Worm (Caenorhabditis elegans): ENCODE measurements around the gene nspb-1.
A peak's percentile ranks its signal among the peaks of the same experiment; 100 is the strongest.

nspb-1 gene

DNA sequence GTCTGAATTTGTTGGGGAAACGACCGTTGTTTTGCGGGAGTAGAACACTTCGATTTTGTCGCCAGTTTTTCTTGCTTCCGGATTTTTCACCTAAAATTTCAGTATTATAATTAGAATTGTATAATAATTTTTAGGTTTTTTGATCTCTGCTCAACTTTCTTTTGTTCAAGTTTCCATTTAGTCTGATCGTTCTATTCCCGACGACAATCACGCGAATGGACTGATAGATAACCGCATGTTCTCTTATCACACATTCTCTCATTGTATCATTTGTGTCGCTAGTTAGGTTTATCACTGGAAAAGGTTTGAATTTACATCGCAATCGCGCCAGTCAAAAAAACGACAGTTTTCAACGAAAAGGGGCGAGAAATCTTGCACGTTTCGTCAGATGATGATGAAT, 36.0 kb downstream of the nspb-1 start:
- TF ChIP-seq bed-3 (GFP tag; optimal IDR thresholded peaks at IDR 0.05) = no peak
- TF ChIP-seq unc-62 (GFP tag; optimal IDR thresholded peaks at IDR 0.05) = no peak
- no peak for TF ChIP-seq nhr-28 (tag; optimal IDR thresholded peaks at IDR 0.05)
- no peak for TF ChIP-seq ceh-83 (GFP tag; optimal IDR thresholded peaks at IDR 0.05)

DNA sequence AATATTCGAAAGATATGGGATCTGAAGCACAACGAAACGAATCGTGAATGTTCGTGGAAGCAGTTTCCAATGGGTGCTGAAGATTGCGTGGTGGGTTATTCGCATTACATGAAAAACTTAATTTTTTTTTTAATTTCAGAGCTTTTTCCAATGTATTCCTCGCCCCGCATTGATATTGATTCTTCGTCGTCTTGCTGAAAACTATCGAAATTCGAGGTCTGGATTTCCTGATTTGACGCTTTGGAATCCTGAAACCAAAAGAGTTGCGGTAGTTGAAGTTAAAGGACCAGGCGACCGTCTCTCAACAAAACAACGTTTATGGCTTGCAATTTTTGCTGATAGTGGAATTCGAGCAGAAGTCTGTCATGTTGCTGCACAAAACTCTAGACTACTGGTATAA, 38.9 kb downstream of the nspb-1 start:
- TF ChIP-seq mab-5 (tag; optimal IDR thresholded peaks at IDR 0.05) (no peak), ham-2 (GFP tag; optimal IDR thresholded peaks at IDR 0.05) (no peak), nhr-237 (tag; optimal IDR thresholded peaks at IDR 0.05) (no peak), ceh-43 (GFP tag; optimal IDR thresholded peaks at IDR 0.05) (no peak), nhr-76 (tag; optimal IDR thresholded peaks at IDR 0.05) (no peak), snpc-4 (tag; optimal IDR thresholded peaks at IDR 0.05) (no peak), ceh-39 (tag; optimal IDR thresholded peaks at IDR 0.05) (no peak), zip-8 (tag; optimal IDR thresholded peaks at IDR 0.05) (no peak), nhr-2 (tag; optimal IDR thresholded peaks at IDR 0.05) (no peak), ceh-83 (GFP tag; optimal IDR thresholded peaks at IDR 0.05) (no peak), mls-2 (tag; optimal IDR thresholded peaks at IDR 0.05) (no peak), elt-1 (tag; optimal IDR thresholded peaks at IDR 0.05; ENCODE audit: borderline replicate concordance, insufficient read depth) (no peak), unc-120 (tag; optimal IDR thresholded peaks at IDR 0.05; ENCODE audit: poor library complexity, severe bottlenecking) (no peak), ztf-11 (tag; optimal IDR thresholded peaks at IDR 0.05) (no peak), bed-3 (GFP tag; optimal IDR thresholded peaks at IDR 0.05) (no peak), sptf-1 (tag; optimal IDR thresholded peaks at IDR 0.05) (no peak), cnd-1 (tag; optimal IDR thresholded peaks at IDR 0.05) (no peak), nhr-28 (tag; optimal IDR thresholded peaks at IDR 0.05) (no peak)

DNA sequence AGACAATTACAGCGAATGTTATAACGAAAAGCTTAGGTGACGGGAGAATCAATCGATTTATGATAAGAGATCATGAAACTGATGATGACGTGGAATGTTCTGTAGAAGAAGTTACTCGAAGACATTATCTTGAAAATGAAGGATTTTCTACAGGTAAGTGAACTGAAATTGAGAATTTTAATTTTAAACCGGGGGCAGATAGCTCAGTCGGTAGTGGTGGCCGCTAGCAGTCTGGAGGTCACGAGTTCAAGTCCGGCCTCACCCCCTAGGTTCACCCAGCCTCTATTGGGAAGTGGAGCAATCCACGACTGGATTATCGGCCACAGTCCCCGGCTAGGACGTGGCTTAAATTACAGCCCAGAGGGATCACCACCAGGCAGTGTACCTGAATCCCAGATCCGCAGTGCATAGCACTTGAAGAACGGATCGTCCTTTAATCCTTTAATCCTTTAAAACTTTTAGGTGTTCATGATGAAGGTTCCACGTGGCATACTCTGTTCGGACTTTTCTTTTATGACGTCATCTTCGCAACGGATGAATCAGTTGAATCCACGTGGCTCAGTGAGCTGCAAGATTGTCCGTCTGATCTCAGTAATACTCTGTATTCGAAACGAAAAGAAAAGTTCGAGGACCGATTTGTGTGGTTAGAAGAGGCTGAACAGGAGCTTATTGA, 39.4 kb downstream of the nspb-1 start:
- peak; percentile 83 for TF ChIP-seq zip-8 (tag; optimal IDR thresholded peaks at IDR 0.05)

DNA sequence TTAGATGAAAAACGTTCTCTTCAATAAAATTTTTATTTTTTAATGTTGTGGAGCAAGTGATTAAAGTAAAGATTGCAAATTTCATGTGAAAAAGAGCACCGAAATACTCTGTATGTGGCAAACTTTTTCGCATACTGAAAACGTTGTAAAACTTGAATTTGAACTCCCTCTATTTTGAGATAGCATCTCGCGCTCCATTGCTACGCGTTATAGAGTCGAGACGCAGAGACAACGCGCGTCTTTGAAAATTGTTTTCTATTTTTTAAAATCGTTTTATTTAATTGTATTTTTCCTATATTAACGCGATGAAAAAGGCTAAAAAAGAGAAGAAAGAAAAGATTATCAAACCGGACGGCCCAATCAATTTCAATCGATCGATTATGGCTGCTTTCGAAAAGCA, 42.3 kb downstream of the nspb-1 start, which contains the start of gene fan-1:
TSS of gene fan-1 (plus strand) at position 78 of the 400 bp plus-strand sequence.
- TF ChIP-seq elt-1 (tag; optimal IDR thresholded peaks at IDR 0.05; ENCODE audit: borderline replicate concordance, insufficient read depth) (peak; percentile 14), nhr-237 (tag; optimal IDR thresholded peaks at IDR 0.05) (peak; percentile 28), ceh-43 (GFP tag; optimal IDR thresholded peaks at IDR 0.05) (no peak), pha-4 (tag; optimal IDR thresholded peaks at IDR 0.05) (peak; percentile 9), ces-1 (GFP tag; optimal IDR thresholded peaks at IDR 0.05) (peak; percentile 50), nhr-2 (tag; optimal IDR thresholded peaks at IDR 0.05) (no peak), mep-1 (tag; optimal IDR thresholded peaks at IDR 0.05) (peak; percentile 36), unc-39 (tag; optimal IDR thresholded peaks at IDR 0.05) (no peak)

ce11 chrIV:6547397-6547796, 43.5 kb downstream of the nspb-1 start:
- no peak for TF ChIP-seq zip-8 (tag; optimal IDR thresholded peaks at IDR 0.05)
- peak; percentile 74 for TF ChIP-seq ces-1 (GFP tag; optimal IDR thresholded peaks at IDR 0.05)

DNA sequence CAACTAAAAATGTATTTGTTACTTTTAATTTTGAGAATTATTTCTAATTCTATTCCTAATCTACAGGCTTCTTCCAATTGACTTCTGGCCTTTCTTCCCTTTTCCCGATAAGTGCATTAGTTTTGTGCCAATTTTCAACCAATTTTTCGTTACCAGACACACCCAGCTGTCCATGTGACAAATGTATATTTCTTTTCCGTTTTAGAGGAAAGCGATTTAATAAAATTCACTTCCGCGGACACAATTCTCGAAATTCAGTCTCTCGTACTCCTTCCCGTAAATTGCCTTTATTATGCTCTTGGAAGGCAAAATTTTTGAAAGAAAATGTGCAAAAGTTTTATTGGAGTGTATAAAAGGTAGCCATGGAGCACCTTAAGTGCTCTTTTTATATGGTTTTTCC, 47.9 kb downstream of the nspb-1 start:
- TF ChIP-seq ces-1 (GFP tag; optimal IDR thresholded peaks at IDR 0.05) = peak; percentile 92
- no peak for TF ChIP-seq sem-2 (GFP tag; optimal IDR thresholded peaks at IDR 0.05)
- TF ChIP-seq ceh-83 (GFP tag; optimal IDR thresholded peaks at IDR 0.05) = no peak
- TF ChIP-seq bed-3 (GFP tag; optimal IDR thresholded peaks at IDR 0.05) = no peak

ce11 chrIV:6541435-6541834, 49.5 kb downstream of the nspb-1 start, which contains the start of gene C01G5.25:
Gene C01G5.25 (plus strand): TSS chrIV:6541684.
- no peak for TF ChIP-seq zip-8 (tag; optimal IDR thresholded peaks at IDR 0.05)
- TF ChIP-seq pha-4 (tag; optimal IDR thresholded peaks at IDR 0.05) = no peak
- TF ChIP-seq bed-3 (GFP tag; optimal IDR thresholded peaks at IDR 0.05) = no peak
- no peak for TF ChIP-seq ceh-83 (GFP tag; optimal IDR thresholded peaks at IDR 0.05)
- TF ChIP-seq nhr-237 (tag; optimal IDR thresholded peaks at IDR 0.05) = no peak
- TF ChIP-seq cnd-1 (tag; optimal IDR thresholded peaks at IDR 0.05) = no peak
- no peak for TF ChIP-seq drap-1 (GFP tag; optimal IDR thresholded peaks at IDR 0.05)
- no peak for TF ChIP-seq unc-39 (tag; optimal IDR thresholded peaks at IDR 0.05)
- TF ChIP-seq tbx-8 (GFP tag; optimal IDR thresholded peaks at IDR 0.05) = no peak
- TF ChIP-seq nhr-2 (tag; optimal IDR thresholded peaks at IDR 0.05) = no peak
- no peak for TF ChIP-seq nhr-28 (tag; optimal IDR thresholded peaks at IDR 0.05)
- no peak for TF ChIP-seq hlh-1 (tag; optimal IDR thresholded peaks at IDR 0.05)
- TF ChIP-seq ces-1 (GFP tag; optimal IDR thresholded peaks at IDR 0.05) = no peak

Measured in whole organism, mixed stage, embryonic.